Fruit fly (Drosophila melanogaster) whole organism, prepupa: ENCODE measurements around the gene Cyp313a2.

Experiments used
- CG10669 ChIP-seq: fragments of 200-800 bp; sonication (Bioruptor generic); optimal IDR thresholded peaks from 3 replicates; lab custom pipeline; 2018; ENCODE audit warnings: missing biosample characterization, mild to moderate bottlenecking, missing genetic modification characterization, moderate library complexity
- CG31627 ChIP-seq: fragments of 200-800 bp; sonication (Bioruptor generic); optimal IDR thresholded peaks from 3 replicates; lab custom pipeline; 2016; ENCODE audit warnings: missing biosample characterization, missing genetic modification characterization
- CG3919 ChIP-seq: fragments of 200-800 bp; sonication (Bioruptor generic); optimal IDR thresholded peaks from 3 replicates; lab custom pipeline; 2016; ENCODE audit warnings: missing biosample characterization, missing genetic modification characterization
- Gug ChIP-seq: fragments of 200-800 bp; sonication (Bioruptor generic); IDR thresholded peaks from 2 replicates; pipeline ENCODE4 v1.3.6; 2022; ENCODE audit warnings: missing biosample characterization, missing genetic modification characterization
- Sox15 ChIP-seq: fragments of 200-800 bp; sonication (Bioruptor generic); optimal IDR thresholded peaks from 3 replicates; lab custom pipeline; 2016; ENCODE audit warnings: missing biosample characterization, missing genetic modification characterization
- fd59A ChIP-seq: fragments of 200-800 bp; sonication (Bioruptor generic); optimal IDR thresholded peaks from 2 replicates; lab custom pipeline; 2017; ENCODE audit warnings: missing biosample characterization, mild to moderate bottlenecking, missing genetic modification characterization, missing genetic modification reagents
- pdm3 ChIP-seq: fragments of 200-800 bp; sonication (Bioruptor generic); optimal IDR thresholded peaks from 3 replicates; lab custom pipeline; 2016; ENCODE audit warnings: missing biosample characterization, missing genetic modification characterization

DNA sequence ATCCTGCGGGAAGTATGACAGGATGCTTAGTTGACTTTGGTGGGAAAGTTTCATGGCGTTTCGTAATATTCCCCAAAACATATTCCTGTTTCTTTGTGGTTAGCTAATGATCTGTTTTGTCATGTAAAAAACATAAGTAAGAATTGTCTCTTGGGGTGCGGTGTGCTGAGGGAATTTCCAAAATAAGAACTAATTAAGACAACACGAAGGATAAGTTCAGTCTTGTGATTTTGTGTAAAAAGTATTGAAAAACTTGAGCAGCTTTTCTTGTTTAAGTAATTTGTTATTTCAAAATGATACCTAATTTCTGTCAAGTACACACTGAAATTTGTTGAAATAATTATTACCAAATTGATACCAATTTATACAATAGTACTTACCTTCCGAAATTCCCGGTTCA lies 17.2 kb upstream of the Cyp313a2 start, which contains the start of gene CG3942:
- TF ChIP-seq CG10669 (GFP tag; lab: Kevin White, UChicago) (no peak), fd59A (GFP tag; lab: Kevin White, UChicago) (no peak), pdm3 (GFP tag; lab: Kevin White, UChicago) (no peak), CG3919 (no peak), Sox15 (GFP tag; lab: Kevin White, UChicago) (no peak), Gug (GFP tag; lab: Robert Waterston, UW) (no peak), CG31627 (no peak)
